Worm (Caenorhabditis elegans): ENCODE results near the gene lin-12.

Gene lin-12

DNA sequence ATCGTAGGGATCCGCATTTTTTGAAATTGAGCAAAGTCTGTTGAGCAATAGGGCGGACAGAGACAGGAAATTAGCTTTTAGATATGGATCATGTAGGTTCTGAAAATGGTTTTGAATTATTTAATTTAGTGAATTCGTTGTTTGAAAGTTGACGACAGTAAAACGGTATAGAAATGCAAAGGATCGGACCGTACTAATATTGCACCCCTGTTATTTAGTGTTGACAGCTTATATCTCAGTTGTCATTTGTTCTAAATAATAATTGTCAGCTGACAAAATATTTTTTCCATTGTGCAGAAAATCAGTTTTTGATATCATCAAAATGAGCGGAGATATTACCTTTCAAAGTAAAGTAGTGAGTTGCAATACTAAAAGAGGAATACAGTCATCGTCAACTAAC is at the start of gene lin-12:
lin-12 (minus strand) TSS at position 101 of the 400 bp plus-strand sequence.
- no peak for TF ChIP-seq elt-2 (tag; optimal IDR thresholded peaks at IDR 0.05)
- no peak for TF ChIP-seq pha-2 (tag; optimal IDR thresholded peaks at IDR 0.05)

DNA sequence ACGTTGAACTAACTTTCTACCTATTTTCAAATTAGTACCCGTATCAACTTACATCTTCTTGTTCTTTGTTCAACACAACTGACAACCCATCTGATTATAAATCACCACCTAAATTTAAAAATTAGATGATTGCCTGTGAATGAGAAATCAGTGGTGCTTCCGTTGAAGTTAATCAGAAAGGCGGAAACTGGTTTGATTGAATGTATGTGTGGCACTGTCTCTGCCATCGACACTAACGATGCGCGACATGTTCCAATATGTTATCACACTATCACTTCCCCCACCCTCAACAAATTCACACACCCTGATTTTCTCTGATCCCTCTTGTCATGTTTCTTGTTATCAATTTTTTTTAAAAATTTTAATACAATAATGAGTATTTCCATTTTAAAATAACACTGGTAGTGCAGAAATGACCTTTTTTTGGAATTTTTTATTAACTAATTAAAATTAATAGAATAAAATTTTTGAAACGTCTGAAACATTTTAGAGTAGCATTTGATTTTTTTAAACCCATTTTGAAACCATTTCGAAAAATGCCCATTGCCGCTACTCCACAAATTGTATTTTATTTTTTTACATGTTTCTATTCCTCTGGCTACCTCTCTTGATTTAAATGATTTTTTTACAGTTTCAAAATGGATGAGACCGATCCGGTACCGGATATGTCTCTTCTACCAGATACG is 47.8 kb upstream of the lin-12 start, which contains the start of gene ced-11:
ced-11 (plus strand) TSS at position 636 of the 686 bp plus-strand sequence.
- no peak for TF ChIP-seq elt-2 (tag; optimal IDR thresholded peaks at IDR 0.05)
- TF ChIP-seq ceh-48 (tag; optimal IDR thresholded peaks at IDR 0.05): no peak
- TF ChIP-seq ceh-18 (tag; optimal IDR thresholded peaks at IDR 0.05): no peak
- no peak for TF ChIP-seq nfya-1 (tag; optimal IDR thresholded peaks at IDR 0.05)
- TF ChIP-seq C38D4.7 (GFP tag; optimal IDR thresholded peaks at IDR 0.05): no peak
- TF ChIP-seq unc-3 (GFP tag; conservative IDR thresholded peaks at IDR 0.05): no peak
- no peak for TF ChIP-seq unc-3 (tag; optimal IDR thresholded peaks at IDR 0.05)
- no peak for TF ChIP-seq unc-86 (tag; optimal IDR thresholded peaks at IDR 0.05)
- no peak for TF ChIP-seq pha-4 (tag; optimal IDR thresholded peaks at IDR 0.05)
- no peak for TF ChIP-seq pha-2 (tag; optimal IDR thresholded peaks at IDR 0.05)
- no peak for TF ChIP-seq lin-11 (tag; optimal IDR thresholded peaks at IDR 0.05)
- no peak for TF ChIP-seq ceh-2 (tag; optimal IDR thresholded peaks at IDR 0.05)
- TF ChIP-seq dmd-4 (tag; optimal IDR thresholded peaks at IDR 0.05; ENCODE audit: borderline replicate concordance): no peak
- TF ChIP-seq fax-1 (tag; optimal IDR thresholded peaks at IDR 0.05): no peak
- no peak for TF ChIP-seq ceh-45 (GFP tag; IDR thresholded peaks at IDR 0.05)
- TF ChIP-seq che-1 (tag; optimal IDR thresholded peaks at IDR 0.05): no peak
- no peak for TF ChIP-seq zip-5 (tag; optimal IDR thresholded peaks at IDR 0.05)
- TF ChIP-seq syd-9 (tag; optimal IDR thresholded peaks at IDR 0.05): no peak
- no peak for TF ChIP-seq mec-3 (tag; optimal IDR thresholded peaks at IDR 0.05; ENCODE audit: borderline replicate concordance)
- TF ChIP-seq nhr-11 (tag; optimal IDR thresholded peaks at IDR 0.05): no peak

DNA sequence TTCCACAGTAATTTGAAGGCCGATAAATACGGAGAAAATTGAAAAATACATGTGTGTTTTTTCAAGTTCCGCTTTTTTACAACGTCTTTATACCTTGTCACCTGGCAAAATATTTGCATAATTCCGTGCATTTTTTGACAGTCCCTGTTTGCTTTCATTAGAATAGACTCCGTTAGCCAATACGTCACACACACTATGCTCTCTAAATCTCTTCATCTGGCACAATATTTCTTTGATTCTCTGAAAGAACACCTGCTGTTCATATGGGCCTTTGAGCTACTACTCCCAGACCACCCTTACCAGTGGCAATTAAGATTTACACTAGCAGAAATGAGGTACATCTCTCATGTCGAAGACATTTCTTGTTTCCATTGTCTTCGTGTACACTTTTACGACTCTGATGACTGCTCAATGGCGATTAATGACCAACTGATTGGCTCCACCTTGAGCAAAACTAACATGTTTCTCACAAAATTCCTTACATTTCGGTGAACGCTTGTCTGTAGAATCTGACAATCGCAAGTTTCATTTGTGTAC is 47.1 kb upstream of the lin-12 start, which contains the start of gene grl-11:
grl-11 (minus strand) TSS at position 51 of the 537 bp plus-strand sequence.
- no peak for TF ChIP-seq hlh-30 (tag; optimal IDR thresholded peaks at IDR 0.05; ENCODE audit: insufficient read depth)
- no peak for TF ChIP-seq ama-1 (optimal IDR thresholded peaks at IDR 0.05)
- no peak for TF ChIP-seq pqm-1 (tag; optimal IDR thresholded peaks at IDR 0.05)
- no peak for TF ChIP-seq nfya-1 (tag; optimal IDR thresholded peaks at IDR 0.05)

DNA sequence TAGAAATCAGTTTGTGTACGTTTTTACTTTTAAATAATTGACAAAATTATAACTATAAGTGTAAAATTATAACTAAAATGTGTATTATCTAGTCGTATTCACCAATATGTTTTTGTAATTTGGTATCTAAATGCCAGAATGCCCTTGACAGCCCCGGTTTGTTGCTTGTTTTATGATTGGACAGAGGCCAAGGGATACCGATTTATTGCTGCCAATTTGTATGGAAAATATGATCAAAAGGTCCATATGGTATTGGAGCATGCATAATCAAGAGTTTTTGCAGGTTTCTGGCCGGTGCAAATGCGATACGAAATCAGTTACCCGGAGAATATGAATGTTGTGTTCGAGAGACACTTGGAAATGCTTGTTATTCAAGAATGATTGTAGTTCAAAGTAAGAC is 44.5 kb upstream of the lin-12 start:
- TF ChIP-seq fkh-10 (GFP tag; optimal IDR thresholded peaks at IDR 0.05) (no peak), ceh-22 (tag; optimal IDR thresholded peaks at IDR 0.05) (no peak), ceh-6 (GFP tag; optimal IDR thresholded peaks at IDR 0.05) (no peak), pha-2 (tag; optimal IDR thresholded peaks at IDR 0.05) (no peak), unc-86 (tag; optimal IDR thresholded peaks at IDR 0.05) (no peak), odd-2 (tag; optimal IDR thresholded peaks at IDR 0.05) (no peak), ref-2 (tag; optimal IDR thresholded peaks at IDR 0.05) (no peak), elt-2 (tag; optimal IDR thresholded peaks at IDR 0.05) (no peak), sox-4 (tag; optimal IDR thresholded peaks at IDR 0.05) (no peak), T23F11.4 (GFP tag; optimal IDR thresholded peaks at IDR 0.05) (no peak), ceh-2 (tag; optimal IDR thresholded peaks at IDR 0.05) (no peak), elt-4 (tag; optimal IDR thresholded peaks at IDR 0.05) (no peak), sox-2 (GFP tag; IDR thresholded peaks at IDR 0.05) (no peak), eyg-1 (tag; optimal IDR thresholded peaks at IDR 0.05) (no peak), ceh-9 (tag; optimal IDR thresholded peaks at IDR 0.05) (no peak), ceh-48 (tag; optimal IDR thresholded peaks at IDR 0.05) (no peak), ceh-45 (GFP tag; IDR thresholded peaks at IDR 0.05) (no peak)
